Worm (Caenorhabditis elegans) whole organism, L1 larva: Measurements from ENCODE around the gene glb-33.

Experiments used
- C04F5.9 ChIP-seq: sonication (generic microtip); optimal IDR thresholded peaks from 2 replicates; lab custom pipeline; 2016; ENCODE audit warnings: missing genetic modification characterization, missing compliant biosample characterization
- C34B4.2 ChIP-seq: sonication (generic microtip); optimal IDR thresholded peaks from 2 replicates; lab custom pipeline; 2017; ENCODE audit warnings: mild to moderate bottlenecking, missing genetic modification characterization, missing compliant biosample characterization
- F16B12.6 ChIP-seq: fragments of 150-350 bp; optimal IDR thresholded peaks from 2 replicates; lab custom pipeline; 2014; ENCODE audit warnings: missing biosample characterization, missing genetic modification characterization
- Y116A8C.19 ChIP-seq: sonication (generic microtip); optimal IDR thresholded peaks from 2 replicates; lab custom pipeline; 2016; ENCODE audit warnings: missing compliant biosample characterization, missing genetic modification characterization, borderline replicate concordance
- alr-1 ChIP-seq: fragments of 200-800 bp; sonication (Bioruptor generic); optimal IDR thresholded peaks from 2 replicates; lab custom pipeline; 2018; ENCODE audit warnings: borderline replicate concordance, mild to moderate bottlenecking, missing genetic modification characterization, missing compliant biosample characterization
- blmp-1 ChIP-seq: fragments of 150-350 bp; optimal IDR thresholded peaks from 2 replicates; lab custom pipeline; 2014; ENCODE audit warnings: missing biosample characterization, missing genetic modification characterization
- ceh-8 ChIP-seq: fragments of 200-800 bp; sonication (Bioruptor generic); optimal IDR thresholded peaks from 2 replicates; lab custom pipeline; 2018; ENCODE audit warnings: mild to moderate bottlenecking, missing genetic modification characterization, moderate library complexity, missing compliant biosample characterization
- ceh-82 ChIP-seq, 3 experiments: fragments of 150-350 bp in 1 of 3; sonication (generic microtip) in 2 of 3; optimal IDR thresholded peaks; 2 replicates each; lab custom pipeline; 2014 to 2017; ENCODE audit warnings: missing biosample characterization in 3 of 3, missing genetic modification characterization in 3 of 3
- ceh-88 ChIP-seq: fragments of 200-800 bp; sonication (Bioruptor generic); IDR thresholded peaks from 2 replicates; pipeline ENCODE4 v1.3.6; 2022; ENCODE audit warnings: missing genetic modification characterization, missing compliant biosample characterization
- ceh-90 ChIP-seq: sonication (generic microtip); optimal IDR thresholded peaks from 2 replicates; lab custom pipeline; 2016; ENCODE audit warnings: missing genetic modification characterization, missing compliant biosample characterization
- ces-1 ChIP-seq: fragments of 150-350 bp; optimal IDR thresholded peaks from 2 replicates; lab custom pipeline; 2014; ENCODE audit warnings: missing biosample characterization, missing genetic modification reagents, missing genetic modification characterization
- dpl-1 ChIP-seq, 3 experiments: fragments of 150-350 bp in 2 of 3; sonication (generic microtip) in 1 of 3; optimal IDR thresholded peaks; 2 replicates each; lab custom pipeline; 2014 to 2017; ENCODE audit warnings: missing biosample characterization in 3 of 3, missing genetic modification characterization in 3 of 3, missing genetic modification reagents in 3 of 3
- efl-1 ChIP-seq, 4 experiments: fragments of 150-350 bp; optimal IDR thresholded peaks in 3 of 4; peaks in 1 of 4; 1 replicate in 1 of 4; 2 replicates in 3 of 4; lab custom pipeline; 2014; ENCODE audit warnings: missing biosample characterization in 2 of 4, missing genetic modification characterization in 2 of 4, missing genetic modification reagents in 2 of 4
- egl-27 ChIP-seq, 2 experiments: fragments of 150-350 bp in 1 of 2; sonication (generic microtip); optimal IDR thresholded peaks; 3 replicates each; lab custom pipeline; 2017 to 2018; ENCODE audit warnings: missing biosample characterization in 2 of 2, missing genetic modification characterization in 2 of 2, missing genetic modification reagents in 2 of 2
- ets-5 ChIP-seq: fragments of 200-800 bp; sonication (Bioruptor generic); IDR thresholded peaks from 2 replicates; pipeline ENCODE4 v1.3.6; 2022; ENCODE audit warnings: missing genetic modification characterization, missing compliant biosample characterization
- fkh-10 ChIP-seq: sonication (generic microtip); optimal IDR thresholded peaks from 2 replicates; lab custom pipeline; 2017; ENCODE audit warnings: missing biosample characterization, missing genetic modification reagents, missing genetic modification characterization
- fkh-4 ChIP-seq: sonication (generic microtip); optimal IDR thresholded peaks from 2 replicates; lab custom pipeline; 2016; ENCODE audit warnings: missing compliant biosample characterization, missing genetic modification characterization, borderline replicate concordance
- fos-1 ChIP-seq: fragments of 150-350 bp; optimal IDR thresholded peaks from 2 replicates; lab custom pipeline; 2014; ENCODE audit warnings: missing biosample characterization, missing genetic modification characterization
- grh-1 ChIP-seq: fragments of 200-800 bp; sonication (Bioruptor generic); IDR thresholded peaks from 2 replicates; pipeline ENCODE4 v1.3.6; 2022; ENCODE audit warnings: missing genetic modification reagents, missing genetic modification characterization, missing compliant biosample characterization
- irx-1 ChIP-seq: sonication (generic microtip); optimal IDR thresholded peaks from 2 replicates; lab custom pipeline; 2016; ENCODE audit warnings: missing genetic modification characterization, missing compliant biosample characterization
- jun-1 ChIP-seq: fragments of 150-350 bp; optimal IDR thresholded peaks from 2 replicates; lab custom pipeline; 2014; ENCODE audit warnings: missing biosample characterization, missing genetic modification reagents, missing genetic modification characterization
- lin-13 ChIP-seq: fragments of 150-350 bp; optimal IDR thresholded peaks from 2 replicates; lab custom pipeline; 2014; ENCODE audit warnings: missing biosample characterization, missing genetic modification reagents, missing genetic modification characterization
- lin-14 ChIP-seq: fragments of 200-800 bp; sonication (Bioruptor generic); optimal IDR thresholded peaks from 2 replicates; lab custom pipeline; 2018; ENCODE audit warnings: mild to moderate bottlenecking, missing genetic modification characterization, moderate library complexity, missing compliant biosample characterization
- lin-35 ChIP-seq, 2 experiments: fragments of 150-350 bp; optimal IDR thresholded peaks; 2 replicates each; lab custom pipeline; 2014; ENCODE audit warnings: missing biosample characterization in 2 of 2, missing genetic modification characterization in 2 of 2, missing genetic modification reagents in 2 of 2
- lin-39 ChIP-seq: fragments of 150-350 bp; optimal IDR thresholded peaks from 2 replicates; lab custom pipeline; 2014; ENCODE audit warnings: missing biosample characterization, missing genetic modification reagents, missing genetic modification characterization
- lir-3 ChIP-seq: sonication (generic microtip); optimal IDR thresholded peaks from 2 replicates; lab custom pipeline; 2016; ENCODE audit warnings: mild to moderate bottlenecking, missing genetic modification characterization, moderate library complexity, missing compliant biosample characterization; ENCODE audit not compliant: poor library complexity
- mdl-1 ChIP-seq, 2 experiments: fragments of 150-350 bp; optimal IDR thresholded peaks; 2 replicates each; lab custom pipeline; 2014 to 2017; ENCODE audit warnings: missing biosample characterization in 2 of 2, missing genetic modification characterization in 2 of 2, inconsistent platforms in 1 of 2
- mef-2 ChIP-seq: fragments of 150-350 bp; optimal IDR thresholded peaks from 2 replicates; lab custom pipeline; 2014; ENCODE audit warnings: missing biosample characterization, missing genetic modification characterization
- nhr-12 ChIP-seq: sonication (generic microtip); optimal IDR thresholded peaks from 2 replicates; lab custom pipeline; 2017; ENCODE audit warnings: missing biosample characterization, missing genetic modification characterization
- nhr-20 ChIP-seq: sonication (generic microtip); optimal IDR thresholded peaks from 2 replicates; lab custom pipeline; 2016; ENCODE audit warnings: mild to moderate bottlenecking, missing genetic modification characterization, missing compliant biosample characterization
- nhr-28 ChIP-seq: fragments of 150-350 bp; optimal IDR thresholded peaks from 2 replicates; lab custom pipeline; 2014; ENCODE audit warnings: missing biosample characterization, missing genetic modification characterization
- nhr-71 ChIP-seq: sonication (generic microtip); optimal IDR thresholded peaks from 2 replicates; lab custom pipeline; 2016; ENCODE audit warnings: mild to moderate bottlenecking, missing genetic modification characterization, moderate library complexity, missing compliant biosample characterization
- nhr-77 ChIP-seq: fragments of 150-350 bp; optimal IDR thresholded peaks from 2 replicates; lab custom pipeline; 2014; ENCODE audit warnings: missing biosample characterization, missing genetic modification characterization
- nhr-84 ChIP-seq: sonication (generic microtip); optimal IDR thresholded peaks from 2 replicates; lab custom pipeline; 2017; ENCODE audit warnings: missing biosample characterization, missing genetic modification characterization
- nhr-90 ChIP-seq: sonication (generic microtip); optimal IDR thresholded peaks from 2 replicates; lab custom pipeline; 2016; ENCODE audit warnings: mild to moderate bottlenecking, missing genetic modification characterization, missing compliant biosample characterization; ENCODE audit not compliant: poor library complexity
- skn-1 ChIP-seq: fragments of 150-350 bp; optimal IDR thresholded peaks from 2 replicates; lab custom pipeline; 2014; ENCODE audit warnings: missing biosample characterization, missing genetic modification characterization
- sox-4 ChIP-seq: sonication (generic microtip); optimal IDR thresholded peaks from 2 replicates; lab custom pipeline; 2016; ENCODE audit warnings: missing genetic modification characterization, missing compliant biosample characterization
- sptf-1 ChIP-seq: fragments of 150-350 bp; optimal IDR thresholded peaks from 2 replicates; lab custom pipeline; 2014; ENCODE audit warnings: missing biosample characterization, missing genetic modification characterization
- sup-37 ChIP-seq: fragments of 200-800 bp; sonication (Bioruptor generic); optimal IDR thresholded peaks from 2 replicates; lab custom pipeline; 2018; ENCODE audit warnings: mild to moderate bottlenecking, missing genetic modification characterization, missing compliant biosample characterization
- swsn-7 ChIP-seq: sonication (generic microtip); optimal IDR thresholded peaks from 2 replicates; lab custom pipeline; 2016; ENCODE audit warnings: missing genetic modification characterization, missing compliant biosample characterization
- unc-130 ChIP-seq: fragments of 150-350 bp; optimal IDR thresholded peaks from 2 replicates; lab custom pipeline; 2017; ENCODE audit warnings: missing biosample characterization, missing genetic modification characterization, inconsistent platforms
- unc-62 ChIP-seq: fragments of 150-350 bp; optimal IDR thresholded peaks from 2 replicates; lab custom pipeline; 2014; ENCODE audit warnings: missing biosample characterization, missing genetic modification reagents, missing genetic modification characterization
- vab-15 ChIP-seq: sonication (generic microtip); optimal IDR thresholded peaks from 2 replicates; lab custom pipeline; 2017; ENCODE audit warnings: missing genotype, mild to moderate bottlenecking, missing genetic modification characterization, missing compliant biosample characterization
- zip-4 ChIP-seq: fragments of 200-800 bp; sonication (Bioruptor generic); optimal IDR thresholded peaks from 2 replicates; lab custom pipeline; 2018; ENCODE audit warnings: mild to moderate bottlenecking, missing genetic modification characterization, moderate library complexity, missing compliant biosample characterization
- ztf-11 ChIP-seq, 2 experiments: sonication (generic microtip); optimal IDR thresholded peaks; 2 replicates each; lab custom pipeline; 2016 to 2017; ENCODE audit warnings: missing genetic modification characterization in 2 of 2, missing biosample characterization in 1 of 2, missing compliant biosample characterization in 1 of 2
- ztf-4 ChIP-seq: fragments of 150-350 bp; optimal IDR thresholded peaks from 2 replicates; lab custom pipeline; 2014; ENCODE audit warnings: missing biosample characterization, missing genetic modification characterization

The glb-33 gene

DNA sequence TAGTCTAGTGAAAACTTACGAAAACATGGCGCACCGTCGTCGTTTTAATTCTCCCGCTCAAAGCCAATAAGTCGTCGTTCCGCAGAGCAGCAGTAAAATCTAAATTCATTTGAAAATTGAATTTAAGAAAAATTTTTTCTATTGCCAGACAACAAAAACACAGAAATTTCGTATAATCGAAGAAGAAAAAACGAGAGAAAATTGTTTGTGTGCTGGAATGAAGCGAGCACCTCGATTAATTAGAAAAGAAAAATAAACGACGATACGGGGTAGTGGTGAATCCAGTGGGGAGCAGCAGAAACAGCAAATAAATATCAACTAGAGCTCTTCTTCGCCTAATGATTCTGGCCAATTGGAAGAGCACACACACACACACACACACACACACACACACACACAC, 19.0 kb downstream of the glb-33 start, which contains the start of gene snt-3:
TSS of gene snt-3 (minus strand) at position 101 of the 400 bp plus-strand sequence.
- no peak for TF ChIP-seq ceh-82 (tag; optimal IDR thresholded peaks at IDR 0.05; lab: Kevin White, UChicago)
- TF ChIP-seq ztf-11 (tag; optimal IDR thresholded peaks at IDR 0.05; lab: Kevin White, UChicago), result no peak
- TF ChIP-seq lin-35 (GFP tag; optimal IDR thresholded peaks at IDR 0.05; lab: Kevin White, UChicago), result no peak
- no peak for TF ChIP-seq alr-1 (tag; lab: Kevin White, UChicago)
- TF ChIP-seq F16B12.6 (tag; lab: Kevin White, UChicago), result no peak
- TF ChIP-seq lir-3 (tag; lab: Kevin White, UChicago), result no peak
- no peak for TF ChIP-seq nhr-90 (tag; lab: Kevin White, UChicago)
- no peak for TF ChIP-seq efl-1 (optimal IDR thresholded peaks at IDR 0.05; lab: Kevin White, UChicago)
- TF ChIP-seq efl-1 (GFP tag; optimal IDR thresholded peaks at IDR 0.05 in 1 of 2; lab: Kevin White, UChicago), result no peak
- TF ChIP-seq grh-1, result no peak
- no peak for TF ChIP-seq blmp-1
- no peak for TF ChIP-seq sox-4
- TF ChIP-seq ets-5 (GFP tag; lab: Robert Waterston, UW), result no peak
- no peak for TF ChIP-seq C34B4.2 (tag; lab: Kevin White, UChicago)
- no peak for TF ChIP-seq mdl-1 (tag; optimal IDR thresholded peaks at IDR 0.05; lab: Kevin White, UChicago)
- TF ChIP-seq dpl-1 (GFP tag; optimal IDR thresholded peaks at IDR 0.05; lab: Kevin White, UChicago), result no peak
- no peak for TF ChIP-seq ceh-8 (GFP tag; lab: Kevin White, UChicago)
- TF ChIP-seq mef-2 (tag; lab: Kevin White, UChicago), result no peak
- TF ChIP-seq, all 84 proteins: peak for 0

DNA sequence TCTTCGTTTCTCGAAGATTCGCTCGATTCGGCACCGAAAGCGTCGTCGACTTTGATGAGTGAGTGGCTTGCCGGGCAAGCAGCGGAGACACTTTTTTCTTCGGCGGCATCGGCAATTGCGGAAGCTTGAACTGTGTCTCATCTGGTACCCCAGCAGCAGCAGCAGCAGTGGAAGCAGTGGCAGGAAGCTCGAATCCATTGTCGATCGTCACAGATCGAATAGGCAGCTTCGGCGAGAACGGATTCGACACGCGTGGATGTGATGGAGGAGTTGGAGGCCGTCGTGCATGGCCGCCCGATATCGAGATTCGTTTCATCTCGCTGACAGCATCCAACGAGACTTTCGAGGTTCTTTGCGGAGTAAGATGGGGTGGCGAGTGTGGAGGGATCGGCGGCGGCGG, 23.1 kb downstream of the glb-33 start:
- TF ChIP-seq egl-27 (tag; optimal IDR thresholded peaks at IDR 0.05; lab: Kevin White, UChicago) (no peak), blmp-1 (no peak), zip-4 (GFP tag; lab: Kevin White, UChicago) (no peak), ceh-90 (tag; lab: Kevin White, UChicago) (no peak), nhr-12 (tag; lab: Kevin White, UChicago) (no peak), unc-130 (no peak), ceh-88 (GFP tag; lab: Robert Waterston, UW) (no peak), sup-37 (no peak), nhr-77 (tag; lab: Kevin White, UChicago) (no peak), vab-15 (tag; lab: Kevin White, UChicago) (no peak), jun-1 (no peak), lin-14 (GFP tag; lab: Kevin White, UChicago) (no peak), skn-1 (tag; lab: Kevin White, UChicago) (no peak), lin-35 (GFP tag; optimal IDR thresholded peaks at IDR 0.05; lab: Kevin White, UChicago) (no peak), nhr-28 (tag; lab: Kevin White, UChicago) (no peak), nhr-84 (tag; lab: Kevin White, UChicago) (no peak), fkh-4 (no peak), unc-62 (GFP tag; lab: Kevin White, UChicago) (no peak), nhr-20 (tag; lab: Kevin White, UChicago) (no peak), C04F5.9 (tag; lab: Kevin White, UChicago) (no peak)
- TF ChIP-seq, all 84 proteins: peak for 0

- TF ChIP-seq sptf-1 (tag; lab: Kevin White, UChicago) (no peak), lin-39 (tag; lab: Kevin White, UChicago) (no peak), swsn-7 (tag; lab: Kevin White, UChicago) (no peak), ets-5 (GFP tag; lab: Robert Waterston, UW) (no peak), lin-35 (GFP tag; optimal IDR thresholded peaks at IDR 0.05; lab: Kevin White, UChicago) (no peak), sox-4 (no peak), lin-13 (GFP tag; lab: Kevin White, UChicago) (no peak), ztf-4 (tag; lab: Kevin White, UChicago) (no peak), alr-1 (tag; lab: Kevin White, UChicago) (no peak), nhr-71 (tag; lab: Kevin White, UChicago) (no peak), ces-1 (GFP tag; lab: Kevin White, UChicago) (no peak), nhr-12 (tag; lab: Kevin White, UChicago) (no peak), irx-1 (tag; lab: Kevin White, UChicago) (no peak), skn-1 (tag; lab: Kevin White, UChicago) (no peak), Y116A8C.19 (tag; lab: Kevin White, UChicago) (no peak), lir-3 (tag; lab: Kevin White, UChicago) (no peak), fkh-10 (GFP tag; lab: Kevin White, UChicago) (no peak), fos-1 (tag; lab: Kevin White, UChicago) (no peak)
These were observed 26.1 kb downstream of the glb-33 start for ce11 chrV:1378010-1378409.
